Worm (Caenorhabditis elegans): ENCODE data around the gene ucr-2.2.
A peak's percentile ranks its signal among the peaks of the same experiment; 100 is the strongest.

ucr-2.2 gene

DNA sequence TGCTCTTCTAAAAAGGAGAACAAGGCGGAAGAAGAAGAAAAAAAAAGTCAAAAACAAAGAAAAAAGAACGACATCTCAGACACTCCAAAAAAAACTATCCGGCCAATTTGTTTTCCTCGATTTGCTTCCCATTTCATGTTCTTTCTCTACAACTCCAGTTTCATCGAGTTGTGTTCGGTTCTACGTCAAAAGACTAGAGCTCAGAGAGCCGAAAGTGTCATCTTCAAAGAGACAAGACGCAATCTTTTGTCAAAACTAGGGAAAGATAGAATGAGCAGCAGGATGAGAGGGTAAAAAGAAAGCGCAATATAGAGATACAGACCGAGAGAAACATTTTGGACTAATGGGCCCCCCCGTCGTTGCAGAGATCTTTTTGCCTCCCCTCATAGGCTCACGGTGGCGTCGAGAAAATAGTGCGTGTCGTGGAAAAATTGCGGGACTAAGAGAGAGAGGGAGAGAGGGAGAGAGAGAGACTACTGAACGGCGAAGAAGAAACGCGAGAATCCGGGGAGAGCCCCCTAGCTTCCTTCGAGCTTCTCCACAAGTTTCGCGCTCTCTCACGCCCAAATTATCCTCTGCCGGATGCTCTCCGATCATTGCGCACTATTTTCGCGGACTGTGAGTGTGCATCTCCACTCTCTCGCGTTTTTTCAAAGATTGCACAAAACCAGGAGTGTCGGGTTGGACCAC is 15.4 kb downstream of the ucr-2.2 start (continued):
- no peak for TF ChIP-seq sox-4 (tag; optimal IDR thresholded peaks at IDR 0.05)
- no peak for TF ChIP-seq eyg-1 (tag; optimal IDR thresholded peaks at IDR 0.05)
- TF ChIP-seq ceh-30 (tag; optimal IDR thresholded peaks at IDR 0.05): no peak
- TF ChIP-seq F13H6.1 (tag; optimal IDR thresholded peaks at IDR 0.05): peak; percentile 7
- no peak for TF ChIP-seq K09A11.1 (tag; optimal IDR thresholded peaks at IDR 0.05; ENCODE audit: insufficient read depth)
- no peak for TF ChIP-seq nhr-232 (tag; optimal IDR thresholded peaks at IDR 0.05)
- TF ChIP-seq ahr-1 (tag; optimal IDR thresholded peaks at IDR 0.05): no peak
- TF ChIP-seq C08G9.2 (tag; optimal IDR thresholded peaks at IDR 0.05): peak; percentile 39
- no peak for TF ChIP-seq gmeb-2 (tag; optimal IDR thresholded peaks at IDR 0.05)
- TF ChIP-seq fkh-10 (GFP tag; optimal IDR thresholded peaks at IDR 0.05): no peak
- TF ChIP-seq dmd-4 (tag; optimal IDR thresholded peaks at IDR 0.05; ENCODE audit: borderline replicate concordance): no peak
- no peak for TF ChIP-seq tbx-7 (tag; optimal IDR thresholded peaks at IDR 0.05)
- no peak for TF ChIP-seq hlh-6 (tag; optimal IDR thresholded peaks at IDR 0.05)
- TF ChIP-seq ama-1 (optimal IDR thresholded peaks at IDR 0.05): no peak
- TF ChIP-seq elt-4 (tag; optimal IDR thresholded peaks at IDR 0.05): no peak
- TF ChIP-seq Y22D7AL.16 (tag; optimal IDR thresholded peaks at IDR 0.05): no peak
- TF ChIP-seq lim-6 (tag; optimal IDR thresholded peaks at IDR 0.05): peak; percentile 8
- TF ChIP-seq fax-1 (tag; optimal IDR thresholded peaks at IDR 0.05): no peak
- TF ChIP-seq pha-2 (tag; optimal IDR thresholded peaks at IDR 0.05): no peak
- TF ChIP-seq ceh-22 (tag; optimal IDR thresholded peaks at IDR 0.05): no peak
- TF ChIP-seq hlh-13 (GFP tag; optimal IDR thresholded peaks at IDR 0.05): no peak
- TF ChIP-seq ceh-14 (tag; optimal IDR thresholded peaks at IDR 0.05): peak; percentile 59
- TF ChIP-seq unc-55 (GFP tag; optimal IDR thresholded peaks at IDR 0.05): no peak
- TF ChIP-seq ceh-31 (tag; optimal IDR thresholded peaks at IDR 0.05): peak; percentile 91
- no peak for TF ChIP-seq ceh-48 (tag; optimal IDR thresholded peaks at IDR 0.05)
- peak; percentile 89 for TF ChIP-seq unc-42 (tag; optimal IDR thresholded peaks at IDR 0.05)
- TF ChIP-seq ref-2 (tag; optimal IDR thresholded peaks at IDR 0.05): peak; percentile 59
- TF ChIP-seq madf-2 (tag; optimal IDR thresholded peaks at IDR 0.05): no peak
- TF ChIP-seq pag-3 (tag; optimal IDR thresholded peaks at IDR 0.05; ENCODE audit: borderline replicate concordance): no peak
- no peak for TF ChIP-seq T23F11.4 (GFP tag; optimal IDR thresholded peaks at IDR 0.05)
- peak; percentile 94 for TF ChIP-seq ceh-18 (tag; optimal IDR thresholded peaks at IDR 0.05)
- no peak for TF ChIP-seq pros-1 (tag; optimal IDR thresholded peaks at IDR 0.05)

DNA sequence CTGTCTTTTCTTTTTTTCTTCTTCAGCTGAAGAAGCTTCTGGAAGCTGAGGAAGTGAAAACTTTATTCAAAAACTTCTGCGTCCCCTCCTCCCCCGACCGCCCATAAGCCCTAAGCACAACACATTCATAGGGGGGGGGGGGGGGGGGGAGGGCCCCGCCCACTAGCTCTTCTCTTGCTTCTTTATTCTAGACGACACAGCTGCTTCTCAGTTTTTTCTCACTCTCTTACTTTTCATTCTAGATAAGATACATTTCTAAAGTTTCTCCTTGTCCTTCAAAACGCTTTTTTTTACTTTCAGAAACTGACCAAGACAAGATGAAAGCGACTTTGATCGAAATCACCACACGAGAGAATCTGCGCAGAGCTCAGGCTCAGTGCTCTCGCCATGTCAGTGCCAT is 16.1 kb downstream of the ucr-2.2 start, which contains the start of gene T10B10.4:
Gene T10B10.4, plus strand, starts transcription at position 301 of the 400 bp plus-strand sequence.
- no peak for TF ChIP-seq fkh-10 (GFP tag; optimal IDR thresholded peaks at IDR 0.05)
- TF ChIP-seq pha-2 (tag; optimal IDR thresholded peaks at IDR 0.05): no peak
- no peak for TF ChIP-seq pag-3 (tag; optimal IDR thresholded peaks at IDR 0.05; ENCODE audit: borderline replicate concordance)
- no peak for TF ChIP-seq unc-42 (tag; optimal IDR thresholded peaks at IDR 0.05)
- no peak for TF ChIP-seq ref-2 (tag; optimal IDR thresholded peaks at IDR 0.05)
- no peak for TF ChIP-seq ceh-9 (tag; optimal IDR thresholded peaks at IDR 0.05)
- TF ChIP-seq ceh-6 (GFP tag; optimal IDR thresholded peaks at IDR 0.05): no peak
- TF ChIP-seq mec-3 (tag; optimal IDR thresholded peaks at IDR 0.05; ENCODE audit: borderline replicate concordance): no peak
- no peak for TF ChIP-seq C38D4.7 (GFP tag; optimal IDR thresholded peaks at IDR 0.05)
- TF ChIP-seq ama-1 (optimal IDR thresholded peaks at IDR 0.05): no peak
- no peak for TF ChIP-seq unc-3 (GFP tag; conservative IDR thresholded peaks at IDR 0.05)
- TF ChIP-seq unc-3 (tag; optimal IDR thresholded peaks at IDR 0.05): no peak
- no peak for TF ChIP-seq eyg-1 (tag; optimal IDR thresholded peaks at IDR 0.05)
- TF ChIP-seq sox-2 (GFP tag; IDR thresholded peaks at IDR 0.05): no peak
- no peak for TF ChIP-seq lin-11 (tag; optimal IDR thresholded peaks at IDR 0.05)
- no peak for TF ChIP-seq tbx-2 (tag; optimal IDR thresholded peaks at IDR 0.05)

All from whole organism, late embryonic.